Fruit fly (Drosophila melanogaster) whole organism, adult: ENCODE data around the gene CG15042.

Source experiments
- CG11617 ChIP-seq: fragments of 200-800 bp; sonication (Bioruptor generic); optimal IDR thresholded peaks from 2 replicates; lab custom pipeline; 2017; ENCODE audit warnings: mild to moderate bottlenecking, missing biosample characterization, missing genetic modification reagents, missing genetic modification characterization
- CG12768 ChIP-seq: fragments of 200-800 bp; sonication (Bioruptor generic); optimal IDR thresholded peaks from 2 replicates; lab custom pipeline; 2017; ENCODE audit warnings: missing biosample characterization, missing genetic modification characterization, mild to moderate bottlenecking, moderate library complexity, missing genetic modification reagents
- CG14711 ChIP-seq: fragments of 200-800 bp; sonication (Bioruptor generic); optimal IDR thresholded peaks from 2 replicates; lab custom pipeline; 2018; ENCODE audit warnings: missing biosample characterization, mild to moderate bottlenecking, missing genetic modification characterization, moderate library complexity
- CG1620 ChIP-seq: fragments of 200-800 bp; sonication (Bioruptor generic); optimal IDR thresholded peaks from 2 replicates; lab custom pipeline; 2016; ENCODE audit warnings: missing biosample characterization, missing genetic modification characterization
- CG33017 ChIP-seq: fragments of 200-800 bp; sonication (Bioruptor generic); optimal IDR thresholded peaks from 2 replicates; lab custom pipeline; 2018; ENCODE audit warnings: missing biosample characterization, mild to moderate bottlenecking, missing genetic modification characterization, moderate library complexity
- CG5204 ChIP-seq: fragments of 200-800 bp; sonication (Bioruptor generic); optimal IDR thresholded peaks from 2 replicates; lab custom pipeline; 2016; ENCODE audit warnings: missing biosample characterization, missing genetic modification characterization
- CG7045 ChIP-seq: fragments of 200-800 bp; sonication (Bioruptor generic); optimal IDR thresholded peaks from 2 replicates; lab custom pipeline; 2017; ENCODE audit warnings: missing biosample characterization, mild to moderate bottlenecking, missing genetic modification characterization
- CG7101 ChIP-seq: fragments of 200-800 bp; sonication (Bioruptor generic); optimal IDR thresholded peaks from 2 replicates; lab custom pipeline; 2018; ENCODE audit warnings: missing biosample characterization, mild to moderate bottlenecking, missing genetic modification characterization, moderate library complexity
- Clk ChIP-seq: fragments of 200-800 bp; sonication (Bioruptor generic); optimal IDR thresholded peaks from 2 replicates; lab custom pipeline; 2017; ENCODE audit warnings: missing biosample characterization, missing genetic modification characterization
- Crg-1 ChIP-seq: fragments of 200-800 bp; sonication (Bioruptor generic); optimal IDR thresholded peaks from 2 replicates; lab custom pipeline; 2016; ENCODE audit warnings: missing biosample characterization, missing genetic modification characterization
- Hr96 ChIP-seq: fragments of 200-800 bp; sonication (Bioruptor generic); optimal IDR thresholded peaks from 2 replicates; lab custom pipeline; 2016; ENCODE audit warnings: missing biosample characterization, missing genetic modification characterization
- Mnt ChIP-seq: fragments of 200-800 bp; sonication (Bioruptor generic); optimal IDR thresholded peaks from 2 replicates; lab custom pipeline; 2016; ENCODE audit warnings: missing biosample characterization, mild to moderate bottlenecking, missing genetic modification characterization
- bab1 ChIP-seq: fragments of 200-800 bp; sonication (Bioruptor generic); optimal IDR thresholded peaks from 3 replicates; lab custom pipeline; 2019; ENCODE audit warnings: missing biosample characterization, mild to moderate bottlenecking, missing genetic modification characterization, moderate library complexity
- cic ChIP-seq: fragments of 200-800 bp; sonication (Bioruptor generic); optimal IDR thresholded peaks from 2 replicates; lab custom pipeline; 2017; ENCODE audit warnings: missing biosample characterization, mild to moderate bottlenecking, missing genetic modification characterization, moderate library complexity
- cnc ChIP-seq, 2 experiments: fragments of >200 bp; optimal IDR thresholded peaks; 2 replicates each; lab custom pipeline; 2017
- kay ChIP-seq: fragments of 200-800 bp; sonication (Bioruptor generic); peaks from one replicate; lab custom pipeline; 2016; ENCODE audit warnings: missing biosample characterization, missing genetic modification characterization, borderline replicate concordance
- ovo ChIP-seq: fragments of 200-800 bp; sonication (Bioruptor generic); optimal IDR thresholded peaks from 2 replicates; lab custom pipeline; 2016; ENCODE audit warnings: missing biosample characterization, missing genetic modification characterization
- pad ChIP-seq: fragments of 200-800 bp; sonication (Bioruptor generic); optimal IDR thresholded peaks from 3 replicates; lab custom pipeline; 2017; ENCODE audit warnings: missing biosample characterization, missing genetic modification characterization, mild to moderate bottlenecking, moderate library complexity, missing genetic modification reagents
- tj ChIP-seq: fragments of 200-800 bp; sonication (Bioruptor generic); optimal IDR thresholded peaks from 3 replicates; lab custom pipeline; 2017; ENCODE audit warnings: missing biosample characterization, mild to moderate bottlenecking, missing genetic modification characterization, moderate library complexity
- toe ChIP-seq: fragments of 200-800 bp; sonication (Bioruptor generic); optimal IDR thresholded peaks from 2 replicates; lab custom pipeline; 2016; ENCODE audit warnings: missing biosample characterization, missing genetic modification characterization

CG15042 gene

dm6 chrX:18528166-18528733, at the start of gene CG15042, which contains the start of gene CG15047:
Gene CG15042, minus strand, starts transcription at chrX:18528266.
Gene CG15047, plus strand, starts transcription at chrX:18528683.
- TF ChIP-seq toe: no peak
- no peak for TF ChIP-seq cic (GFP tag; lab: Kevin White, UChicago)
- no peak for TF ChIP-seq Crg-1 (GFP tag; lab: Kevin White, UChicago)
- TF ChIP-seq CG14711 (tag; lab: Kevin White, UChicago): no peak
- TF ChIP-seq Mnt: no peak
- no peak for TF ChIP-seq CG5204
- no peak for TF ChIP-seq CG7101 (tag; lab: Kevin White, UChicago)
- TF ChIP-seq ovo (GFP tag; lab: Kevin White, UChicago): no peak
- TF ChIP-seq pad (GFP tag; lab: Kevin White, UChicago): no peak
- TF ChIP-seq CG12768 (GFP tag; lab: Kevin White, UChicago): no peak
- TF ChIP-seq CG1620: no peak
- TF ChIP-seq Hr96 (GFP tag; lab: Kevin White, UChicago): no peak
- no peak for TF ChIP-seq CG7045 (GFP tag; lab: Kevin White, UChicago)
- no peak for TF ChIP-seq tj (GFP tag; lab: Kevin White, UChicago)
- no peak for TF ChIP-seq CG11617 (GFP tag; lab: Kevin White, UChicago)
- no peak for TF ChIP-seq kay (GFP tag; lab: Kevin White, UChicago)
- TF ChIP-seq cnc (optimal IDR thresholded peaks at IDR 0.05; lab: Kevin White, UChicago): no peak
- no peak for TF ChIP-seq bab1 (GFP tag; lab: Kevin White, UChicago)
- no peak for TF ChIP-seq CG33017 (tag; lab: Kevin White, UChicago)
- TF ChIP-seq Clk (GFP tag; lab: Kevin White, UChicago): no peak

DNA sequence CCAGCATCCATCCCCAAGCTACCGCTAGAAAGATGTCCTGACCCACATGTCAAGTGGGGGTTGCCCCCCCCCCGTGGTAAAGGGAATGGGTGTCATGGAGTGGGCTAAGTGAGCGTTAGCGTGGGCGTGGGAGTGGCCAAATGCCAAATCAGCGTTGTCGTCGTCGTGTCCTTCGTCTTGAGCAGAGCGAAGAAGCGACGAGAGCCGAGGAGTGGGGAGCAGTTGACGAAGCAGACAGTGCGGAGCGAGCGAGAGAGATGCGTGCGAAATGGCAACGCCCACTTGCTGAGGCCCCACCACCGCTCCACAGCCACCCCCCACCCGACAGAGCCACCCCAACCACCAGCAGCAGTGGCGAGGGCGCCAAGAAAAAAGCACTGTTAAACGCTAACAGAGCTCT, 47.1 kb upstream of the CG15042 start:
- TF ChIP-seq CG11617 (GFP tag; lab: Kevin White, UChicago) (no peak), Mnt (no peak), Hr96 (GFP tag; lab: Kevin White, UChicago) (no peak), Clk (GFP tag; lab: Kevin White, UChicago) (no peak), CG33017 (tag; lab: Kevin White, UChicago) (no peak), CG1620 (no peak), cnc (optimal IDR thresholded peaks at IDR 0.05; lab: Kevin White, UChicago) (no peak), toe (no peak), cic (GFP tag; lab: Kevin White, UChicago) (no peak), Crg-1 (GFP tag; lab: Kevin White, UChicago) (no peak), kay (GFP tag; lab: Kevin White, UChicago) (no peak), pad (GFP tag; lab: Kevin White, UChicago) (no peak), CG12768 (GFP tag; lab: Kevin White, UChicago) (no peak), ovo (GFP tag; lab: Kevin White, UChicago) (no peak), CG7101 (tag; lab: Kevin White, UChicago) (no peak)

dm6 chrX:18565630-18566319, 37.7 kb upstream of the CG15042 start:
- TF ChIP-seq CG7101 (tag; lab: Kevin White, UChicago) (no peak), tj (GFP tag; lab: Kevin White, UChicago) (peak; percentile 64), CG11617 (GFP tag; lab: Kevin White, UChicago) (no peak), bab1 (GFP tag; lab: Kevin White, UChicago) (peak; percentile 34), Crg-1 (GFP tag; lab: Kevin White, UChicago) (no peak), toe (no peak), CG5204 (no peak), cnc (optimal IDR thresholded peaks at IDR 0.05; lab: Kevin White, UChicago) (no peak), Mnt (no peak), pad (GFP tag; lab: Kevin White, UChicago) (peak; percentile 74), CG1620 (no peak), Hr96 (GFP tag; lab: Kevin White, UChicago) (peak; percentile 3), kay (GFP tag; lab: Kevin White, UChicago) (no peak), CG33017 (tag; lab: Kevin White, UChicago) (no peak), CG7045 (GFP tag; lab: Kevin White, UChicago) (no peak), CG14711 (tag; lab: Kevin White, UChicago) (no peak), ovo (GFP tag; lab: Kevin White, UChicago) (peak; percentile 55), Clk (GFP tag; lab: Kevin White, UChicago) (no peak)

- TF ChIP-seq bab1 (GFP tag; lab: Kevin White, UChicago): no peak
- TF ChIP-seq CG7045 (GFP tag; lab: Kevin White, UChicago): no peak
- no peak for TF ChIP-seq CG11617 (GFP tag; lab: Kevin White, UChicago)
- TF ChIP-seq cnc (optimal IDR thresholded peaks at IDR 0.05; lab: Kevin White, UChicago): no peak
- no peak for TF ChIP-seq tj (GFP tag; lab: Kevin White, UChicago)
- no peak for TF ChIP-seq Hr96 (GFP tag; lab: Kevin White, UChicago)
- no peak for TF ChIP-seq ovo (GFP tag; lab: Kevin White, UChicago)
- TF ChIP-seq CG33017 (tag; lab: Kevin White, UChicago): no peak
- no peak for TF ChIP-seq CG5204
These were observed 36.9 kb upstream of the CG15042 start for dm6 chrX:18564984-18565383.

- TF ChIP-seq ovo (GFP tag; lab: Kevin White, UChicago) (no peak), Crg-1 (GFP tag; lab: Kevin White, UChicago) (no peak)
These were observed 32.5 kb upstream of the CG15042 start for dm6 chrX:18560584-18560983.

DNA sequence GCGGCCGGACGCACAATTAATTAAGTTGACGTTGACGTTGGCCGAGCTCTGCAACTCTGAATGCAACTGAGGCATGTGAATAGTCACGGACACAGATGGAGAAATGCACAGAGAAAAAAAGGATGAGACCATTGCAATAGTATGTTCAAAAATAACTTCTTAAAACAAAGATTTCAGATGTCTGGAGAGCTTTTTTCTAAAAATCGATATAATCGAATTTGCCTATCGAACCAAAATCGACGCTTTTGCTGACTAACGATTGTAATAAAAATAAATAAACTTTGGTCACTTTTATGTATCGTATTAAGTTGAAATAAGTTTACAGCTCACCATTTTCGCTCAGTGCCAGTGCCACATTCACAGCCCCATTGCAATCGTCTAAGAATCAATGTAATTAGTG, 30.5 kb upstream of the CG15042 start:
- TF ChIP-seq CG7101 (tag; lab: Kevin White, UChicago) (no peak), cic (GFP tag; lab: Kevin White, UChicago) (no peak), tj (GFP tag; lab: Kevin White, UChicago) (no peak), CG12768 (GFP tag; lab: Kevin White, UChicago) (no peak), toe (no peak), ovo (GFP tag; lab: Kevin White, UChicago) (no peak), CG33017 (tag; lab: Kevin White, UChicago) (no peak), bab1 (GFP tag; lab: Kevin White, UChicago) (no peak), CG14711 (tag; lab: Kevin White, UChicago) (no peak), kay (GFP tag; lab: Kevin White, UChicago) (no peak), CG11617 (GFP tag; lab: Kevin White, UChicago) (no peak), CG7045 (GFP tag; lab: Kevin White, UChicago) (no peak), CG5204 (no peak)
